Worm (Caenorhabditis elegans): ENCODE data around the gene Y17D7B.2.

- TF ChIP-seq lin-11 (tag; optimal IDR thresholded peaks at IDR 0.05) (no peak), pag-3 (tag; optimal IDR thresholded peaks at IDR 0.05; ENCODE audit: borderline replicate concordance) (no peak), hlh-15 (tag; optimal IDR thresholded peaks at IDR 0.05) (no peak), ceh-45 (GFP tag; IDR thresholded peaks at IDR 0.05) (no peak), tbx-2 (tag; optimal IDR thresholded peaks at IDR 0.05) (no peak), nfya-1 (tag; optimal IDR thresholded peaks at IDR 0.05) (no peak), elt-2 (tag; optimal IDR thresholded peaks at IDR 0.05) (no peak), F13H6.1 (tag; optimal IDR thresholded peaks at IDR 0.05) (no peak), sox-4 (tag; optimal IDR thresholded peaks at IDR 0.05) (no peak)
Measured at ce11 chrV:18772761-18773160, 14.8 kb upstream of the Y17D7B.2 start, which contains the start of gene clec-257.

All from whole organism, late embryonic.